Worm (Caenorhabditis elegans) whole organism, late embryonic: ENCODE results near the gene Y66D12A.10.

ENCODE experiments used
- ceh-30 ChIP-seq: fragments of 150-350 bp; optimal IDR thresholded peaks from 2 replicates; lab custom pipeline; 2014; ENCODE audit warnings: missing biosample characterization, missing genetic modification characterization
- hlh-30 ChIP-seq: sonication (generic microtip); optimal IDR thresholded peaks from 2 replicates; lab custom pipeline; 2017; ENCODE audit warnings: antibody characterized with exemption, missing genetic modification characterization, missing compliant biosample characterization; ENCODE audit not compliant: insufficient read depth
- pha-2 ChIP-seq: sonication (generic microtip); optimal IDR thresholded peaks from 2 replicates; lab custom pipeline; 2017; ENCODE audit warnings: mild to moderate bottlenecking, missing genetic modification characterization, missing compliant biosample characterization
- zip-5 ChIP-seq: sonication (generic microtip); optimal IDR thresholded peaks from 2 replicates; lab custom pipeline; 2016; ENCODE audit warnings: missing genetic modification characterization, missing compliant biosample characterization

- TF ChIP-seq pha-2 (tag; lab: Kevin White, UChicago) (no peak), ceh-30 (no peak), hlh-30 (no peak), zip-5 (no peak)
Observed at ce11 chrIII:11589311-11589710, 23.6 kb downstream of the Y66D12A.10 start.
